Worm (Caenorhabditis elegans) whole organism, L4/young adult: ENCODE data around the gene iff-2.

Experiments used
- W03F9.2 ChIP-seq: fragments of 150-350 bp; optimal IDR thresholded peaks from 2 replicates; lab custom pipeline; 2014; ENCODE audit warnings: missing biosample characterization, missing genetic modification characterization
- dao-5 ChIP-seq: sonication (generic microtip); optimal IDR thresholded peaks from 2 replicates; lab custom pipeline; 2016; ENCODE audit warnings: missing genotype, missing genetic modification characterization, moderate library complexity, missing compliant biosample characterization
- him-1 ChIP-seq: sonication (generic microtip); optimal IDR thresholded peaks from 2 replicates; lab custom pipeline; 2016; ENCODE audit warnings: missing genotype, missing genetic modification reagents, missing genetic modification characterization, missing compliant biosample characterization

The iff-2 gene

DNA sequence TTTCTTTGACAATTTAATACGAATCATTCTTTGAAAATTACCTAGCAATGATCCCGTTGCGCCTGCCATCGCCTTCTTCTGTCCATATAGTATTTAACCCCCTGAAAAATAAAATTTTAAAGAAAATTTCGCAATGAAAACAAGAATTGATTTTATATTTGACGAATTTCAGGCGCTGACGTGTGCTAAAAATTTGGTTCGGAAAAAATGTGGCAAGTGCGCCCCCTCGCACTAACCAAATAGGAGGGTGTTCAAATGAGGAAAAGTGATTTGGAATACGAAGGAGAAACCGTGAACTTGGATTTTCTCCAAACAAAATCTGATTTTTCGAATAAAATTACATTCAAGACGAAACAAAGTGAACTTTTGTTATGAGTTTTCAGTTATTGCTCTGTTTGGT lies 4.9 kb upstream of the iff-2 start, which contains the start of gene stc-1:
TSS of gene stc-1 (minus strand) at position 101 of the 400 bp plus-strand sequence.
- TF ChIP-seq dao-5 (tag; lab: Kevin White, UChicago): no peak
- TF ChIP-seq W03F9.2: no peak
- TF ChIP-seq him-1 (tag; lab: Kevin White, UChicago): no peak

DNA sequence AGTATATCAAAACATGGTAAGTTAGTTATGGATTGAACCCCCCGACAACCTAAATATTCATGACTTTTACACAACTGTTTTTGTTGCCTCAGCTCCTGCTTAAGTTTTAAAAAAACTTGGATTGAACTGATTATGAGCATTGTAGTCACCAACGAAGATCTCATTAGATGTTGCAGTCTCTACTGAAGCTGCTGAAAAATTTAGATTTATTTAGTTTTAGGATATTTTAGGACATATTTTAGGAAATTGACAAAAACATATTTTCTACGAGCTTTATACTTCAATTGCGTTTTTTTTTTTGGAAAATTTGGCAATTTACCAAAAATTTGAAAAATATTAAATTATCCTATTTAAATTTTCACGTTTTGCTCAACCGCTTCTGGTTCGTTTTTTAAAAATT lies 835 bp upstream of the iff-2 start, which contains the start of gene F54C9.14:
TSS of gene F54C9.14 (plus strand) at position 301 of the 400 bp plus-strand sequence.
- TF ChIP-seq dao-5 (tag; lab: Kevin White, UChicago) (no peak), him-1 (tag; lab: Kevin White, UChicago) (no peak), W03F9.2 (no peak)

DNA sequence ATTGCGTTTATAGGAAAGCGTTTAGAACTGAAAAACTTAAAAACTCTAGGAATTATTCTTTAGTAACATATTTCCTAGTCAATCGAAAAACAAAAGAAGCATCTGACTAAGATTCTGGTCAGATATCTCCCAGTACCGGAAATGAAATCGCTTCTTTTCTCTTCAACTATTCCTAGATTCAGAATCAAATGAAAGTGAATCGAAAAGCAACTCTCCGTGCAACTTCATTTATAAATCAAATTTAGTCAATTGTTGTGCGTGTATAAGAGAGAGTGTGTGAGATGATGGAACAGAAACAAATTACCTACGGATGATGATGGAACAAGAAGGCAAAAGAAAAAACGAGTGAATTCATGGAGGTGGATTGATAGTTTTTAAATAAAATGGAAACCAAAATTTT lies 2.0 kb downstream of the iff-2 start:
- TF ChIP-seq dao-5 (tag; lab: Kevin White, UChicago): no peak
- TF ChIP-seq him-1 (tag; lab: Kevin White, UChicago): no peak
- TF ChIP-seq W03F9.2: no peak

DNA sequence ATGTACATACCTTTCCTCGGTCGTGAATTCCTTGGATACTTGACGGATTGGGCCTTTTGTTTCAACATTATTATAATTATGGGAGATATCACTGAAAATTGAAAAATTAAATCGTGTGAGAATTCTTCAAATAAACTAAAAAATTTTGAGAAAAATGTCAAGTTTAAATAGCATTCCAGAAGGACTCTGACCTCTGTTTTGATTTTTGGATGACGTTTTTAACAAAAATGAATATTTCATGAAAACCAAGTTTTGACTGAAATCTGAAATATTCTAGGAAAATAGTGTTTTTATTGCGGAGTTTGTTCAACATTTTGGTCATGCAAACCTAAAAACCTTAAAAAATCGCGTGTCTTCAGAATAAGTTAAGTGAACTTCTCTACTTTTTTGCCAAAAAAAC lies 5.0 kb downstream of the iff-2 start, which contains the start of gene glb-27:
TSS of gene glb-27 (minus strand) at position 101 of the 400 bp plus-strand sequence.
- no peak for TF ChIP-seq W03F9.2
- no peak for TF ChIP-seq dao-5 (tag; lab: Kevin White, UChicago)
- TF ChIP-seq him-1 (tag; lab: Kevin White, UChicago): no peak

DNA sequence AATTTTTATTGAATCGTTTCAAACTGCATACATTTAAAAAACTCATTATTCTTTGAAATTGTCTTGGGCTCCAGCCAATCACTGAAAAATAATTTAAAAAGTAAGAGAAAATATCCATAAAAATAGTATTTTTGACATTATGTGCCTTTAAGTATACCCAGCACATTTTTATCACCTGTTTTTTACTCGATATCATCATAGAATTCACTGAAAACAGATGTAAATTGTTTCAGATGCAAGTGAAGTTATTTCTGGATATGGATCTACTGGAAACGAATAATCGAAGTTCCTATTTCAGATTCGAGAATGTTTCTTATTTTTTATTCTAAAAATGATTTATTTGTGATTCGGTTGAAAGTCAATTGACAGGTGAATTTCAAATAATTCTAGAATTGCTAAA lies 6.6 kb downstream of the iff-2 start:
- TF ChIP-seq dao-5 (tag; lab: Kevin White, UChicago) (no peak), him-1 (tag; lab: Kevin White, UChicago) (no peak), W03F9.2 (no peak)

DNA sequence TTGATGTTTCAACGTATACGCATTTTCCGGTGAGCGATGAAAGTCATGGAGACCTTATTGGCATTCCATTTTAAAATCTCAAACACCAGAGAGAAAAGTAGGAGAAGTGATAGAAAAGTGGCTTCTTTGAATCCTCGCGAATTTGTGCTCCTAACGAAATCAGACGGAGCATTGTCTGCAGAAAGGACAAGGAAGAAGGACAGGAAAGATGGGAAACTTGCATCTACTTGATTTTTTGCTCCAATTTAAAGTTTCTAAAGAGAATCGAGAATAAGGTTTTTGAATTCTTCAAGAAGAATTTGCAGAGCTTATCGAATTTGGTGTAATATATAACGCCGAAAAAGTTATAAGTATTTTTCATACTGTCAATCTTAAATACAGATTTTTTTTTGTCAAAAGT lies 10.1 kb downstream of the iff-2 start:
- no peak for TF ChIP-seq W03F9.2
- no peak for TF ChIP-seq him-1 (tag; lab: Kevin White, UChicago)
- TF ChIP-seq dao-5 (tag; lab: Kevin White, UChicago): no peak

DNA sequence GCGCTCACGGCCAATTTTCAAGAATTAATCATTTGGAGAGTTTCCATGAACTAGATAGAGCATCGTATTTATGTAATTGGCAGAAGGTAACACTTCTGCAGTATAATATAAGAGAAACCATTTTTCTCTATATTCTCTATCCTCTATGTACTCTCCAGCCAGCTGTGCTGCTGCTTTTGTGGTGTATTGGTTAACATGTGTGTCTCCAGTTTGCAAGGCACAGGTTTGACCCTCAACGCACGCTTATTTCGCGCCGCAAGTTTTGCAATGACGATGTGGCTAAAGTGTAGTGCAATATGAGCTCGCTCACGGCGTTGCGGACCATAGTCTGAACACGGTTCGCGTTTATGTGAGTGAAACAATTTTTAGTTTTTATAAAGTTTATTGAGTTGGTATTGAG lies 14.2 kb downstream of the iff-2 start:
- TF ChIP-seq dao-5 (tag; lab: Kevin White, UChicago) (peak; percentile 92), him-1 (tag; lab: Kevin White, UChicago) (peak; percentile 76), W03F9.2 (no peak)

DNA sequence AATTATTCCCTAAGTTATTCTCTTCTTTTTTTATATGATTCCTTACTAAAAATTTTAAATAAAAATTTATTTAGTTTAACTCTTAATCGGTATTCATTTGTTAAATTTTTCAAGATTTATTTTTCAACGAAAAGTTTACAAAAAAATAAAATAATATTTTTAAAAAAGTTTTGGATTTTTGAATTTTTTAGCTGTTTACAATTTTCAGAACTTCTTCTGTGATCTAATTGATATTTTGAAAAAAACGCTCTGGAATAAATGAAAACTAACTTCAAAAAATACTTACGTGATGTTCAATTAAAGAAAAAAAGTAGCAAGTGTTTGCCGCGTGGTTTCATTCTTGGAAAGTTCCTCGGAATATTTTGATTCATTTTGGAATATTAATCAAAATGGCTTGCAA lies 15.9 kb downstream of the iff-2 start, which contains the start of gene decr-1.2:
TSS of gene decr-1.2 (plus strand) at position 301 of the 400 bp plus-strand sequence.
- TF ChIP-seq him-1 (tag; lab: Kevin White, UChicago) (no peak), W03F9.2 (no peak), dao-5 (tag; lab: Kevin White, UChicago) (no peak)

DNA sequence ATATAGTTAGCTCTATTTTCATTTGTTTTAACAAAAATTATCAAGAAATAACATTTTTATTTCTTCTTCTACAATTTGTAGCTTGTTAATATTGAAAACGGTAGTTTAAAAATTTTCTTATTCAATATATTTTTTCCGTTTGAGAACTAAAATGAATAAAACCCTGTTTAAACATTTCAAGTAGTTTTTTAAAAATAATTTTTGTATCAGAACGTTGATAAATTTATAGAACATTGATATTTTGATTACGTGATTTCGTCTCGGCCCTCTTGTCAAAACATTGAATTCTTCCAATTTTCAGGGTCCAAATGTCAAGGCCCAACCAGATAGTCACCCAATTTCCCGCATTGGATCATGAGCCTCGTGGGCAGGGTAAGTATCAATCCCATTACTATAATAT lies 20.8 kb downstream of the iff-2 start, which contains the start of gene pqn-73:
TSS of gene pqn-73 (plus strand) at position 301 of the 400 bp plus-strand sequence.
- TF ChIP-seq W03F9.2 (no peak), him-1 (tag; lab: Kevin White, UChicago) (no peak), dao-5 (tag; lab: Kevin White, UChicago) (no peak)

DNA sequence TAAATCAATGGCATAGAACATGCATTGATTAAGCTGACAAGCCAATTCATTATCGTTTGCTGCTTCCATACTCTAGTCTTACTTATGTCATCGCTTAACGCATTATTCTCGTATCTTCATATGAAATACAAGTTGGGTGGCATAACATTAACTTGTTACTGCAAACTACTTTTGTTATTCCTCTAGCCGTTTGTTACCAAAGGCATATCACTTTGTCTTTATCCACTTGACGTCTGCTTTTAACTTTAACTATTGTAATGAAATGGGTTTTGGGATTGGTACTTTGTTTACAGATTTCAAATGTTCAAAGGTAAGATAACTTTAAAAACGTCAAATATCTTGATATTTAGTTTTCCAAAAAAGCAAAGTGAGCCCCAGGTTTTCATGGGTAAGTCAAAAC lies 25.1 kb downstream of the iff-2 start, which contains the start of gene W01C9.2:
TSS of gene W01C9.2 (plus strand) at position 301 of the 400 bp plus-strand sequence.
- no peak for TF ChIP-seq dao-5 (tag; lab: Kevin White, UChicago)
- TF ChIP-seq him-1 (tag; lab: Kevin White, UChicago): no peak
- TF ChIP-seq W03F9.2: no peak

DNA sequence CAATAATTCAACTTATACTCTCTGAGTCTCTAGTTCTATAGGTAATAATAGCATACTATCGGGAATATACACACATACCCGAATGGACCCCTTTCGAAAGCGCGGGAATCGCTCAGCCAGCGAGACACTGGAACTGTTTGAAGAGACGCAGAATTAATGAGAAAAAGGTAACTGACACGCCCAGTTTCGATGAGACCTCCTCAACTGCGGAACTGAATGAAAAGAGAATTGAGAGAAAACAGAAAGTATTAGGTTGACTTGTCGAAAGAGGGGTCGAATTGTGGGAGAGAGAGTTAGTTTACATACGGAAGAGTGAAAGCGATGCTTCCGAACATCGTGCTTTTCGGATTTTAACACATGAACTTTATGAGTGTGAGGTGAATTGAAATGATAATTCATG lies 29.2 kb downstream of the iff-2 start:
- TF ChIP-seq him-1 (tag; lab: Kevin White, UChicago) (no peak), W03F9.2 (no peak), dao-5 (tag; lab: Kevin White, UChicago) (no peak)

DNA sequence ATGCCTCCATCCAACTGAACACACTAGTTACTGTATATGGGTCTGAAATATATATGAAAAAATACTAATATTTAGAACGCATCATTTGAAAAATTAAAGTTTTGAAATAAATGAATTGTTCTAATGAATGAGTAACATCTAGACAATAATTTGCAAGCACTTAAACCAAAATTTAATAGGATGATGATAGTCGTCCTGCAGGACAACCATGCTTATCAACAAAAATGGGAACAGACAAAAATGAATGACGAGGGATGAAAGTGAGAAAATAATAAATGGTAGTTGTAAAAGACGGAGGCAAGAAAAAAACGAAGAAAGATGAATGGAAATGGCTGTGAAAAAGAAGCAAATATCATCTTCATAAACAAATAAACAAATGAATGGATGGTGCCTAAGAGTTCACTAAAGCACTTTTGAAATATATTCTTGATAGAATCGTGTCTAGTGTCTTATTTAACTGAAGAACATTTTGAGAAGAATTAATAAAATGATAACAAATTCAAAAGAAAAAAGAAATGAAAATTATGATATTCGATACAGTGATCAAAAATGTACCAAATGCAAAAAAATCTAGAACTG lies 29.9 kb downstream of the iff-2 start, which contains the start of gene gldi-7:
TSS of gene gldi-7 (minus strand) at position 42 of the 579 bp plus-strand sequence.
- TF ChIP-seq W03F9.2: no peak
- no peak for TF ChIP-seq him-1 (tag; lab: Kevin White, UChicago)
- no peak for TF ChIP-seq dao-5 (tag; lab: Kevin White, UChicago)

DNA sequence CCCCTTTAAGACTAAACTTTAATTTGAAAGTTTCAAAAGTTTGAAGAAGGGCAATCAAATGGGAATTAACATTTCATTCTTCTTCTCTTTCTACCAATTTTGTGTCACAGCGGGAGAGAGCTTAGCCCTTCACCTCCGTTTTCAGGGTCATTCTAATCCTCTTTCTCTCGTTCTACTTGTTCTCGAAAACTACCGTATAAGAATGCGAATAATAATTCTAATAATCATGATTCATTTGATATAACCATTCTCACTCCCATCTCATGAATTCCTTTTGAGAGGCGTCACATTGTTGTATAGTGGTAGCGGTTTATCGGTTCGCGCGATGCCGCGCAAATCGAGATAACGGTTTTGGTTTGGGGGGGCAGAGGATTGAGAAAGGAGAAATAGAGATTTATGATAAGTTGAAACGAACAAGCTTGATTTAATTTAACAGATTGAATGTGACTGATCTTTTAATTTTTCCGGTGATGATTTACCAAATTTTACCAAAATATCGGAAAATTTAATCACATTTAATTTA lies 31.9 kb downstream of the iff-2 start:
- no peak for TF ChIP-seq him-1 (tag; lab: Kevin White, UChicago)
- no peak for TF ChIP-seq W03F9.2
- TF ChIP-seq dao-5 (tag; lab: Kevin White, UChicago): no peak

DNA sequence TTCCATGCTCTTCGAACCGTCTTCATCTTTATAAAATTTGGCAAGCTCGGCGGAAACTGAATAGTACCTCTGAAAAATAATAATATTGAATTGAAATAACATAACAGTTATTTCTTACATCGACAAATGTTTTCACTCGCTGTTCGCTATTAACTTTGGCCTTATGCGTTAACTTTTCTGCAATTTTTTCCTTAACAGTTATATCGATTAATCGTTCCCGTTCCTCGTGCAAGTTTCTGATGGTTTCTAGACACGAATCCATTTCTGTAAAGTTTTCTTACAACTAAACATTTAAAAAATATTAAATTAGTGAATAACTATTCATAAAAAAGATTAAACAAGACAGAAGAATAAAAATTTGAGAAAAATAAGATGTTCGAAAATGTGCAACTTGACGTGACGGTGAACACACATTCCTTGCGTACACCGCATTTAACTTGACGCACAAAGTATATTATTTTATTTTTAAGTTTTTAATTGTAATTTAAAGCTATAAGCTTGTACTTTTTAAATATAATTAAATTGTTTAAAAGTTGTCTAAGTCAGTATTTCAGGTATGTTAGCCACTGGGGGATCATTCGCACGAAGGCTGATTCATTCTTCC lies 35.9 kb downstream of the iff-2 start, which contains the start of the genes prp-9 and mrps-18B:
TSS of gene prp-9 (minus strand) at position 264 of the 604 bp plus-strand sequence.
TSS of gene mrps-18B (plus strand) at position 549 of the 604 bp plus-strand sequence.
- TF ChIP-seq dao-5 (tag; lab: Kevin White, UChicago): no peak
- TF ChIP-seq W03F9.2: peak; percentile 82
- no peak for TF ChIP-seq him-1 (tag; lab: Kevin White, UChicago)
